Worm (Caenorhabditis elegans) whole organism, late embryonic: ENCODE measurements around the gene T05A12.4.

Source experiments
- C08G9.2 ChIP-seq: sonication (generic microtip); optimal IDR thresholded peaks from 2 replicates; lab custom pipeline; 2016; ENCODE audit warnings: mild to moderate bottlenecking, missing genetic modification characterization, moderate library complexity, missing compliant biosample characterization
- F13H6.1 ChIP-seq: sonication (generic microtip); optimal IDR thresholded peaks from 2 replicates; lab custom pipeline; 2016; ENCODE audit warnings: missing genetic modification characterization, missing compliant biosample characterization
- T23F11.4 ChIP-seq: fragments of 200-800 bp; sonication (Bioruptor generic); optimal IDR thresholded peaks from 2 replicates; lab custom pipeline; 2018; ENCODE audit warnings: mild to moderate bottlenecking, missing genetic modification characterization, missing compliant biosample characterization
- Y22D7AL.16 ChIP-seq: sonication (generic microtip); optimal IDR thresholded peaks from 2 replicates; lab custom pipeline; 2016; ENCODE audit warnings: missing genetic modification characterization, missing compliant biosample characterization
- ama-1 ChIP-seq: fragments of 150-350 bp; optimal IDR thresholded peaks from 2 replicates; lab custom pipeline; 2014
- ceh-14 ChIP-seq: sonication (generic microtip); optimal IDR thresholded peaks from 2 replicates; lab custom pipeline; 2016; ENCODE audit warnings: missing genotype, missing genetic modification characterization, missing compliant biosample characterization
- ceh-19 ChIP-seq: fragments of 200-800 bp; sonication (Bioruptor generic); optimal IDR thresholded peaks from 2 replicates; lab custom pipeline; 2018; ENCODE audit warnings: mild to moderate bottlenecking, missing genetic modification characterization, missing compliant biosample characterization
- ceh-2 ChIP-seq: sonication (generic microtip); optimal IDR thresholded peaks from 2 replicates; lab custom pipeline; 2016; ENCODE audit warnings: missing genotype, missing genetic modification characterization, missing compliant biosample characterization
- ceh-22 ChIP-seq: sonication (generic microtip); optimal IDR thresholded peaks from 2 replicates; lab custom pipeline; 2017; ENCODE audit warnings: missing biosample characterization, missing genetic modification characterization
- ceh-45 ChIP-seq: fragments of 200-800 bp; sonication (Bioruptor generic); IDR thresholded peaks from 2 replicates; pipeline ENCODE4 v1.3.6; 2022; ENCODE audit warnings: missing genetic modification reagents, missing genetic modification characterization, missing compliant biosample characterization
- dmd-4 ChIP-seq: sonication (generic microtip); optimal IDR thresholded peaks from 2 replicates; lab custom pipeline; 2016; ENCODE audit warnings: borderline replicate concordance, missing genetic modification characterization, missing compliant biosample characterization
- elt-2 ChIP-seq: sonication (generic microtip); optimal IDR thresholded peaks from 2 replicates; lab custom pipeline; 2016; ENCODE audit warnings: missing genetic modification reagents, missing genetic modification characterization, missing compliant biosample characterization
- eyg-1 ChIP-seq: sonication (generic microtip); optimal IDR thresholded peaks from 2 replicates; lab custom pipeline; 2016; ENCODE audit warnings: missing genotype, missing genetic modification characterization, missing compliant biosample characterization
- fax-1 ChIP-seq: sonication (generic microtip); optimal IDR thresholded peaks from 2 replicates; lab custom pipeline; 2016; ENCODE audit warnings: missing genotype, missing genetic modification characterization, missing compliant biosample characterization
- fkh-10 ChIP-seq: fragments of 150-350 bp; optimal IDR thresholded peaks from 2 replicates; lab custom pipeline; 2014; ENCODE audit warnings: missing biosample characterization, missing genetic modification reagents, missing genetic modification characterization
- fkh-6 ChIP-seq: sonication (generic microtip); optimal IDR thresholded peaks from 2 replicates; lab custom pipeline; 2016; ENCODE audit warnings: missing genetic modification characterization, missing compliant biosample characterization
- gmeb-2 ChIP-seq: sonication (generic microtip); optimal IDR thresholded peaks from 2 replicates; lab custom pipeline; 2016; ENCODE audit warnings: missing genetic modification characterization, inconsistent platforms, missing compliant biosample characterization
- hlh-13 ChIP-seq: fragments of 200-800 bp; sonication (Bioruptor generic); optimal IDR thresholded peaks from 2 replicates; lab custom pipeline; 2018; ENCODE audit warnings: mild to moderate bottlenecking, missing genetic modification characterization, missing compliant biosample characterization
- hlh-30 ChIP-seq: sonication (generic microtip); optimal IDR thresholded peaks from 2 replicates; lab custom pipeline; 2017; ENCODE audit warnings: antibody characterized with exemption, missing genetic modification characterization, missing compliant biosample characterization; ENCODE audit not compliant: insufficient read depth
- hlh-8 ChIP-seq: sonication (generic microtip); optimal IDR thresholded peaks from 2 replicates; lab custom pipeline; 2016; ENCODE audit warnings: missing genotype, missing genetic modification characterization, missing compliant biosample characterization
- lin-11 ChIP-seq: fragments of 200-800 bp; sonication (Bioruptor generic); optimal IDR thresholded peaks from 2 replicates; lab custom pipeline; 2018; ENCODE audit warnings: mild to moderate bottlenecking, missing genetic modification characterization, missing compliant biosample characterization
- madf-2 ChIP-seq: sonication (generic microtip); optimal IDR thresholded peaks from 2 replicates; lab custom pipeline; 2017; ENCODE audit warnings: missing genetic modification characterization, missing compliant biosample characterization
- mec-3 ChIP-seq: sonication (generic microtip); optimal IDR thresholded peaks from 2 replicates; lab custom pipeline; 2016; ENCODE audit warnings: borderline replicate concordance, missing genetic modification characterization, missing compliant biosample characterization
- nfya-1 ChIP-seq: sonication (generic microtip); optimal IDR thresholded peaks from 2 replicates; lab custom pipeline; 2017; ENCODE audit warnings: missing genetic modification characterization, mild to moderate bottlenecking, missing compliant biosample characterization, antibody characterized with exemption, moderate library complexity
- nhr-232 ChIP-seq: sonication (generic microtip); optimal IDR thresholded peaks from 2 replicates; lab custom pipeline; 2016; ENCODE audit warnings: missing genetic modification characterization, missing compliant biosample characterization
- pag-3 ChIP-seq: sonication (generic microtip); optimal IDR thresholded peaks from 2 replicates; lab custom pipeline; 2016; ENCODE audit warnings: missing compliant biosample characterization, missing genetic modification characterization, borderline replicate concordance
- pax-1 ChIP-seq: fragments of 150-350 bp; optimal IDR thresholded peaks from 2 replicates; lab custom pipeline; 2014; ENCODE audit warnings: missing biosample characterization, missing genetic modification characterization
- pha-4 ChIP-seq: fragments of 150-350 bp; optimal IDR thresholded peaks from 2 replicates; lab custom pipeline; 2018; ENCODE audit warnings: missing biosample characterization, missing genetic modification reagents, missing genetic modification characterization
- pros-1 ChIP-seq: fragments of 150-350 bp; optimal IDR thresholded peaks from 2 replicates; lab custom pipeline; 2014; ENCODE audit warnings: missing biosample characterization, missing genetic modification reagents, missing genetic modification characterization
- rnt-1 ChIP-seq: sonication (generic microtip); optimal IDR thresholded peaks from 2 replicates; lab custom pipeline; 2016; ENCODE audit warnings: missing genetic modification characterization, missing compliant biosample characterization
- sdc-2 ChIP-seq: sonication (generic microtip); optimal IDR thresholded peaks from 2 replicates; lab custom pipeline; 2016; ENCODE audit warnings: missing genotype, missing genetic modification characterization, missing compliant biosample characterization
- sox-2 ChIP-seq: fragments of 200-800 bp; sonication (Bioruptor generic); IDR thresholded peaks from 2 replicates; pipeline ENCODE4 v1.3.6; 2022; ENCODE audit warnings: missing genetic modification reagents, missing genetic modification characterization, missing compliant biosample characterization
- unc-3 ChIP-seq, 2 experiments: fragments of 200-800 bp in 1 of 2; sonication (Bioruptor generic) in 1 of 2; sonication (generic microtip) in 1 of 2; conservative IDR thresholded peaks in 1 of 2; optimal IDR thresholded peaks in 1 of 2; 2 replicates each; pipeline versions ENCODE4 v1.3.6 to Lab custom; 2016 to 2022; ENCODE audit warnings: missing compliant biosample characterization in 2 of 2, missing genetic modification characterization in 2 of 2, missing genetic modification reagents in 1 of 2

T05A12.4 gene

DNA sequence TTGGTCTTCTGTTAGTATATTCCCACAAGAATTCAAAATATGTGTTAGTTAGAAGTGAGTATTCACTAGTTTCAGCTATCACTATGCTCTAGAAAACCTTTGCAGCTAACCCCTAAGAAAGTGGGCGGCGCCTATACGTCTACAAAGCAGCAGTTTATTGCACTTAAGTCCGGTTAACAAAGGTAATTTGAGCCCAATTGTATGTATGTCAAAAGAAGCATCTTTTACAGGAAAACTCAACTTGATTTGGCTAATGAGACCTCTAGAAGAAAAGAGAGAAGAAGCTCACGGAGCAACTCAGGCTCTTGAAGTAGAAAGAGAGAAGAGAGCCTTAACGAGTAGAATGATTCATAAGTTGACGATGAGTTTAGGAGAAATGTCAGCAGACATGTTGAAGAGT lies 35.0 kb upstream of the T05A12.4 start:
- TF ChIP-seq fkh-6 (tag; lab: Kevin White, UChicago) (no peak), ceh-22 (tag; lab: Kevin White, UChicago) (no peak), ceh-19 (no peak)

DNA sequence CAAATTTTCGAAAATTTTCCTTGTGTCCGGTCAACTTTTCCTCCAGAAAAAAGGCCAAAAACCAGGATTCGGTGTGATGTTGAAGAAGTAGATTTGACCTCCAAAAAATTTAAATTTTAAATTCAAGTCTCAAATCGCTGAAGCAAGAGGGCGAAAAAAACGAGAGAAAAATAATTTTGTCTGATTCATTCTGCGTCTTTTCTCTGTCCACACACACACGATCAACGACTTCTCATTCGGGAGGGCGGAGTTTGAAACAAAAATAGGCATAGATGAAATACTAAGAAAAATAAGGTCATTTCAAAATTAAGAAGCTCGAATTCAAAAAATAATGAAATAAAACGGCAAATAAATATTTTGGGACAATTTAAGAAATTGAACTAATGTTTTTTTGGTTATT lies 28.5 kb upstream of the T05A12.4 start, which contains the start of gene R13H7.2:
Gene R13H7.2 (minus strand): TSS at position 101 of the 400 bp plus-strand sequence.
- no peak for TF ChIP-seq F13H6.1 (tag; lab: Kevin White, UChicago)
- TF ChIP-seq rnt-1 (tag; lab: Kevin White, UChicago): no peak
- no peak for TF ChIP-seq sdc-2 (tag; lab: Kevin White, UChicago)
- TF ChIP-seq pax-1 (tag; lab: Kevin White, UChicago): no peak
- TF ChIP-seq ceh-2 (tag; lab: Kevin White, UChicago): no peak
- no peak for TF ChIP-seq dmd-4
- TF ChIP-seq fkh-10 (GFP tag; lab: Kevin White, UChicago): no peak
- TF ChIP-seq eyg-1 (tag; lab: Kevin White, UChicago): no peak
- TF ChIP-seq C08G9.2 (tag; lab: Kevin White, UChicago): no peak
- TF ChIP-seq nfya-1 (tag; lab: Kevin White, UChicago): no peak
- TF ChIP-seq pag-3 (tag; lab: Kevin White, UChicago): no peak
- TF ChIP-seq, all 69 proteins: peak for 0

- no peak for TF ChIP-seq rnt-1 (tag; lab: Kevin White, UChicago)
- no peak for TF ChIP-seq ceh-22 (tag; lab: Kevin White, UChicago)
- TF ChIP-seq ceh-45 (GFP tag; lab: Robert Waterston, UW): no peak
- TF ChIP-seq madf-2: no peak
- TF ChIP-seq elt-2 (tag; lab: Kevin White, UChicago): no peak
- no peak for TF ChIP-seq nhr-232
- TF ChIP-seq C08G9.2 (tag; lab: Kevin White, UChicago): no peak
- TF ChIP-seq ama-1 (lab: Kevin White, UChicago): no peak
- TF ChIP-seq hlh-30 (tag; lab: Kevin White, UChicago): no peak
- TF ChIP-seq fkh-6 (tag; lab: Kevin White, UChicago): no peak
- no peak for TF ChIP-seq lin-11 (tag; lab: Kevin White, UChicago)
- no peak for TF ChIP-seq gmeb-2
- TF ChIP-seq ceh-14 (tag; lab: Kevin White, UChicago): no peak
- TF ChIP-seq, all 69 proteins: peak for 0
Observed at ce11 chrIV:6867791-6868190, 20.0 kb upstream of the T05A12.4 start, which contains the start of gene srx-20. Gene srx-20, plus strand, starts transcription at chrIV:6868091.

DNA sequence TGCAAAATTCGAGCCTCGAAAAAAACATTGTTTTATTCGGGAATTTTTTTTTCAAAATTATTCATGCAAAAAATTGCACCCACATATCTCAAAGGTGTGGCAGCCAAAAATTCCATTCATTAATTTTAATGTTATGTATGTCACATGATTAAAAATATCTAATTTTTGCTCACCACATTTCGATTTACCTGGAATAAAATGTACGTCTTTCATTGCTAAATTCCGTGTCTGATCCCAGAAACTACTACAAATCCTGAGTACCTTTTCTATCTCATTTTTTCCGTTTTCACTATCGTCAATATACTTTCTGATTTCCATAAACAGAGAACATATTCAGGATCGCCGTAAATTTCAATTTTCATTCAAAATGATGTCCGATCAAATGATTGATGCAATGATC lies 14.8 kb upstream of the T05A12.4 start, which contains the start of gene srx-19:
Gene srx-19 (plus strand): TSS at position 301 of the 400 bp plus-strand sequence.
- TF ChIP-seq hlh-30 (tag; lab: Kevin White, UChicago) (no peak), pha-4 (tag; lab: Kevin White, UChicago) (no peak), fax-1 (no peak), sox-2 (no peak), nhr-232 (no peak), pros-1 (tag; lab: Kevin White, UChicago) (no peak), mec-3 (tag; lab: Kevin White, UChicago) (no peak), unc-3 (GFP tag; conservative IDR thresholded peaks at IDR 0.05; lab: Robert Waterston, UW) (no peak), unc-3 (tag; optimal IDR thresholded peaks at IDR 0.05; lab: Kevin White, UChicago) (no peak), hlh-13 (GFP tag; lab: Kevin White, UChicago) (no peak), pag-3 (tag; lab: Kevin White, UChicago) (no peak), Y22D7AL.16 (no peak), T23F11.4 (GFP tag; lab: Kevin White, UChicago) (no peak), hlh-8 (no peak)
